Worm (Caenorhabditis elegans): Measurements from ENCODE around the gene C53B7.2.

Gene C53B7.2

DNA sequence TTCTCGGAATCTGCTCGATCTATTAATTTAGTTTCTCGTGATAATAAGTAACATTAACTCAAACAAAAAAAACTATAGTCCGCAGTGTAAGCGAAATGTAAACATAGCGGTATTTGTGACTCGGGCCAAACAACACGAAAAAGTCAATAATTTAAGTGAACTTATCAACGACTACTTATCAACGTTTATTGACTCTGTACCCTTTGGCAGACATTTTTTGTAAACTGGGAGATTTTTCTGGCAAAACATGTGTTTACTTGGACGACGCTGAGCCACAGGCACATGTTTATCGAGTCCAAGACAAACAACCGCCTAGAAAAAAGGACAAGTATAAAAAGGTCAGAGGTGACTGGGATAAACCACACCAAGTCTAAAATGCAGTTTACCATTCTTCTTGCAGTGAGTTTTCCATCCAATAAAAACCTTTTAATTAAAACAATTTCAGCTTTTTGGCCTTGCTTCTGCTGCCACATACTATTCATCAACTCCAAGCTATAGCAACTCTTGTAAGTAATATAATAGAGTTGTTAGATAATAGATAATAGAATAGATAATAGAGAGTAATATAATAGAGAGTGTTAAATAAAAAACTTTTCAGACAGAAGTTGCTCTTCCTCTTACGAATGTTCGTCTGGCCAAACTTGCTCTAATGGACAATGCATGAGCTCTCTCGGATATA, 1.5 kb upstream of the C53B7.2 start, which contains the start of gene C53B7.3:
C53B7.3 (plus strand) TSS at position 362 of the 679 bp plus-strand sequence.
- TF ChIP-seq hlh-12 (tag; optimal IDR thresholded peaks at IDR 0.05) (no peak), Y53F4B.3 (GFP tag; IDR thresholded peaks at IDR 0.05) (no peak), egl-44 (GFP tag; IDR thresholded peaks at IDR 0.05) (no peak), nfya-1 (tag; optimal IDR thresholded peaks at IDR 0.05; ENCODE audit: borderline replicate concordance, insufficient read depth) (no peak), chd-7 (tag; optimal IDR thresholded peaks at IDR 0.05) (no peak), Y53G8AR.9 (GFP tag; conservative IDR thresholded peaks at IDR 0.05) (no peak), ZK185.1 (tag; optimal IDR thresholded peaks at IDR 0.05; ENCODE audit: poor library complexity, severe bottlenecking) (no peak), dpl-1 (GFP tag; optimal IDR thresholded peaks at IDR 0.05) (no peak), dox-1 (GFP tag; IDR thresholded peaks at IDR 0.05) (no peak), Y67H2A.10 (GFP tag; conservative IDR thresholded peaks at IDR 0.05) (no peak), nhr-27 (tag; optimal IDR thresholded peaks at IDR 0.05) (no peak), nhr-80 (tag; optimal IDR thresholded peaks at IDR 0.05) (no peak), akir-1 (GFP tag; optimal IDR thresholded peaks at IDR 0.05) (no peak), snpc-1.1 (tag; optimal IDR thresholded peaks at IDR 0.05; ENCODE audit: insufficient read depth) (no peak), madf-6 (GFP tag; IDR thresholded peaks at IDR 0.05) (no peak), hsf-1 (GFP tag; IDR thresholded peaks at IDR 0.05) (no peak), snpc-3.4 (tag; optimal IDR thresholded peaks at IDR 0.05) (no peak), aptf-2 (GFP tag; conservative IDR thresholded peaks at IDR 0.05) (no peak), tlf-1 (GFP tag; optimal IDR thresholded peaks at IDR 0.05) (no peak)

- TF ChIP-seq sea-2 (GFP tag; IDR thresholded peaks at IDR 0.05) (no peak), B0019.2 (GFP tag; conservative IDR thresholded peaks at IDR 0.05) (no peak), aptf-3 (GFP tag; IDR thresholded peaks at IDR 0.05) (no peak), tbx-9 (tag; optimal IDR thresholded peaks at IDR 0.05; ENCODE audit: borderline replicate concordance) (no peak), C06A6.2 (GFP tag; conservative IDR thresholded peaks at IDR 0.05) (no peak), ZK185.1 (tag; optimal IDR thresholded peaks at IDR 0.05; ENCODE audit: poor library complexity, severe bottlenecking) (no peak), K12H6.12 (tag; optimal IDR thresholded peaks at IDR 0.05) (no peak)
These were observed 2.6 kb downstream of the C53B7.2 start for ce11 chrX:6848596-6848995.

ce11 chrX:6850412-6850811, 4.4 kb downstream of the C53B7.2 start:
- TF ChIP-seq xnd-1 (tag; optimal IDR thresholded peaks at IDR 0.05) (no peak), him-1 (tag; optimal IDR thresholded peaks at IDR 0.05) (no peak), K11D2.4 (GFP tag; IDR thresholded peaks at IDR 0.05) (no peak), ztf-6 (GFP tag; IDR thresholded peaks at IDR 0.05) (no peak), B0336.3 (GFP tag; IDR thresholded peaks at IDR 0.05) (no peak), madf-6 (GFP tag; IDR thresholded peaks at IDR 0.05) (no peak), mel-28 (tag; optimal IDR thresholded peaks at IDR 0.05; ENCODE audit: borderline replicate concordance) (no peak), lsl-1 (GFP tag; optimal IDR thresholded peaks at IDR 0.05) (no peak), ets-4 (GFP tag; optimal IDR thresholded peaks at IDR 0.05) (no peak), let-526 (GFP tag; IDR thresholded peaks at IDR 0.05) (no peak)

- TF ChIP-seq sptf-2 (GFP tag; optimal IDR thresholded peaks at IDR 0.05), result no peak
- TF ChIP-seq F22D6.2 (tag; optimal IDR thresholded peaks at IDR 0.05), result no peak
- no peak for TF ChIP-seq somi-1 (GFP tag; optimal IDR thresholded peaks at IDR 0.05)
- no peak for TF ChIP-seq lsl-1 (GFP tag; optimal IDR thresholded peaks at IDR 0.05)
- TF ChIP-seq F33H1.4 (GFP tag; IDR thresholded peaks at IDR 0.05), result no peak
- TF ChIP-seq B0336.3 (GFP tag; IDR thresholded peaks at IDR 0.05), result no peak
- no peak for TF ChIP-seq die-1 (tag; optimal IDR thresholded peaks at IDR 0.05)
- TF ChIP-seq ekl-4 (GFP tag; IDR thresholded peaks at IDR 0.05), result no peak
- no peak for TF ChIP-seq hmg-1.2 (GFP tag; IDR thresholded peaks at IDR 0.05)
- no peak for TF ChIP-seq snpc-4 (GFP tag; optimal IDR thresholded peaks at IDR 0.05)
- no peak for TF ChIP-seq snpc-4 (tag; optimal IDR thresholded peaks at IDR 0.05)
- TF ChIP-seq aptf-3 (GFP tag; IDR thresholded peaks at IDR 0.05), result no peak
- TF ChIP-seq repo-1 (tag; optimal IDR thresholded peaks at IDR 0.05), result no peak
- no peak for TF ChIP-seq ceh-100 (GFP tag; IDR thresholded peaks at IDR 0.05)
These were observed 7.3 kb downstream of the C53B7.2 start, which contains the start of gene rig-3 for ce11 chrX:6853318-6853717. TSS of gene rig-3 (plus strand) at chrX:6853618.
